Worm (Caenorhabditis elegans) whole organism, midembryonic: ENCODE measurements around the gene C34H4.1.

Source experiments
- T22C8.4 ChIP-seq: fragments of 200-800 bp; sonication (Bioruptor generic); IDR thresholded peaks from 2 replicates; pipeline ENCODE4 v1.3.6; 2022; ENCODE audit warnings: missing genetic modification characterization, missing compliant biosample characterization
- med-1 ChIP-seq: sonication (generic microtip); optimal IDR thresholded peaks from 2 replicates; lab custom pipeline; 2017; ENCODE audit warnings: missing genetic modification characterization, mild to moderate bottlenecking, missing compliant biosample characterization, antibody characterized with exemption, missing genetic modification reagents; ENCODE audit not compliant: insufficient read depth
- ztf-23 ChIP-seq: fragments of 200-800 bp; sonication (Bioruptor generic); IDR thresholded peaks from 2 replicates; pipeline ENCODE4 v1.3.6; 2022; ENCODE audit warnings: missing genetic modification reagents, missing genetic modification characterization, missing compliant biosample characterization

ce11 chrIV:1559931-1560330 lies 4.6 kb downstream of the C34H4.1 start, which contains the start of gene Y41D4B.17:
- TF ChIP-seq T22C8.4 (no peak), med-1 (GFP tag; lab: Kevin White, UChicago) (no peak), ztf-23 (GFP tag; lab: Robert Waterston, UW) (no peak)
